Worm (Caenorhabditis elegans) whole organism, early embryonic: ENCODE data around the gene C05B5.11.

Experiments
- F13C5.2 ChIP-seq: sonication (generic microtip); optimal IDR thresholded peaks from 2 replicates; lab custom pipeline; 2017; ENCODE audit warnings: mild to moderate bottlenecking, missing genetic modification characterization, inconsistent platforms, missing compliant biosample characterization
- aly-1 ChIP-seq: sonication (generic microtip); optimal IDR thresholded peaks from 2 replicates; lab custom pipeline; 2016; ENCODE audit warnings: missing genetic modification characterization, missing compliant biosample characterization
- ama-1 ChIP-seq: fragments of 150-350 bp; optimal IDR thresholded peaks from 2 replicates; lab custom pipeline; 2014
- ceh-13 ChIP-seq: fragments of 200-800 bp; sonication (Bioruptor generic); optimal IDR thresholded peaks from 2 replicates; lab custom pipeline; 2018; ENCODE audit warnings: mild to moderate bottlenecking, missing genetic modification characterization, missing compliant biosample characterization
- ets-7 ChIP-seq: sonication (generic microtip); optimal IDR thresholded peaks from 2 replicates; lab custom pipeline; 2016; ENCODE audit warnings: missing genotype, missing genetic modification characterization, missing compliant biosample characterization
- hmbx-1 ChIP-seq: sonication (generic microtip); optimal IDR thresholded peaks from 2 replicates; lab custom pipeline; 2016; ENCODE audit warnings: mild to moderate bottlenecking, missing genetic modification characterization, missing compliant biosample characterization
- hmg-4 ChIP-seq: fragments of 200-800 bp; sonication (Bioruptor generic); optimal IDR thresholded peaks from 2 replicates; lab custom pipeline; 2018; ENCODE audit warnings: mild to moderate bottlenecking, missing genetic modification characterization, missing compliant biosample characterization
- hnd-1 ChIP-seq: sonication (generic microtip); optimal IDR thresholded peaks from 2 replicates; lab custom pipeline; 2016; ENCODE audit warnings: missing genetic modification characterization, missing compliant biosample characterization
- pes-1 ChIP-seq: fragments of 200-800 bp; sonication (Bioruptor generic); IDR thresholded peaks from 2 replicates; pipeline ENCODE4 v1.3.6; 2022; ENCODE audit warnings: missing genetic modification reagents, missing genetic modification characterization, missing compliant biosample characterization
- tbx-11 ChIP-seq: fragments of 200-800 bp; sonication (Bioruptor generic); IDR thresholded peaks from 2 replicates; pipeline ENCODE4 v1.3.6; 2022; ENCODE audit warnings: missing genetic modification characterization, missing compliant biosample characterization
- tra-4 ChIP-seq: sonication (generic microtip); optimal IDR thresholded peaks from 2 replicates; lab custom pipeline; 2017; ENCODE audit warnings: missing genetic modification characterization, missing compliant biosample characterization

DNA sequence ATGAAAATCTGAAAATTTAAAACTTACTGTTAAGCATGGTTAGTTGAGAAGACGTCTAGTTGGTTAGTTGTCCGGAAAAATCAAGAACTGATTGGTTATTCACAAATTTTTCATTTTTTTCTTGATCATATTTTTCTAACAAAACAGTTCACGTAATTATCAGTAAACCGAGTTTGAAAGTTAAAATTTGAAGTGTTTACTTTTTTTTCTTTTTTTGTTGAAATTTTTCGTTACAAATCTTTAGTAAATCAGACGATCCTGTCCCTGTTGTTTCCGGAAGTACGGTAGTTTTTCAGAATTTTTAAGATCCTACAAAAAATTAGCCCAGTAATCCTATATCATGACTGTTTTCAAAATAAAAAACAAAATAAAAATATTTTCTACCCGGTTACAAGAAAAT, 3.9 kb upstream of the C05B5.11 start, which contains the start of gene C05B5.2:
- TF ChIP-seq hnd-1 (tag; lab: Kevin White, UChicago) (no peak), hmbx-1 (tag; lab: Kevin White, UChicago) (no peak), aly-1 (tag; lab: Kevin White, UChicago) (no peak), ama-1 (lab: Kevin White, UChicago) (no peak), ets-7 (tag; lab: Kevin White, UChicago) (no peak), ceh-13 (no peak), hmg-4 (GFP tag; lab: Kevin White, UChicago) (no peak), tra-4 (tag; lab: Kevin White, UChicago) (no peak), F13C5.2 (tag; lab: Kevin White, UChicago) (no peak), pes-1 (GFP tag; lab: Robert Waterston, UW) (no peak), tbx-11 (GFP tag; lab: Robert Waterston, UW) (no peak)
